Fruit fly (Drosophila melanogaster) whole organism, pupa: ENCODE measurements around the gene mRpL14.

ENCODE experiments used
- CG14655 ChIP-seq: fragments of 200-800 bp; sonication (Bioruptor generic); optimal IDR thresholded peaks from 3 replicates; lab custom pipeline; 2017; ENCODE audit warnings: mild to moderate bottlenecking, missing biosample characterization, missing genetic modification reagents, missing genetic modification characterization
- CG15710 ChIP-seq: fragments of 200-800 bp; sonication (Bioruptor generic); optimal IDR thresholded peaks from 2 replicates; lab custom pipeline; 2018; ENCODE audit warnings: missing biosample characterization, mild to moderate bottlenecking, missing genetic modification characterization, moderate library complexity
- EcR ChIP-seq: fragments of 200-800 bp; sonication (Bioruptor generic); optimal IDR thresholded peaks from 3 replicates; lab custom pipeline; 2019; ENCODE audit warnings: missing biosample characterization, missing genetic modification characterization, mild to moderate bottlenecking, moderate library complexity, missing genetic modification reagents
- Pif1A ChIP-seq: fragments of 200-800 bp; sonication (Bioruptor generic); optimal IDR thresholded peaks from 3 replicates; lab custom pipeline; 2016; ENCODE audit warnings: missing biosample characterization, missing genetic modification characterization
- Pif1B ChIP-seq: fragments of 200-800 bp; sonication (Bioruptor generic); optimal IDR thresholded peaks from 3 replicates; lab custom pipeline; 2016; ENCODE audit warnings: missing biosample characterization, missing genetic modification characterization
- gl ChIP-seq: fragments of 200-800 bp; sonication (Bioruptor generic); optimal IDR thresholded peaks from 2 replicates; lab custom pipeline; 2018; ENCODE audit warnings: missing biosample characterization, mild to moderate bottlenecking, missing genetic modification characterization

DNA sequence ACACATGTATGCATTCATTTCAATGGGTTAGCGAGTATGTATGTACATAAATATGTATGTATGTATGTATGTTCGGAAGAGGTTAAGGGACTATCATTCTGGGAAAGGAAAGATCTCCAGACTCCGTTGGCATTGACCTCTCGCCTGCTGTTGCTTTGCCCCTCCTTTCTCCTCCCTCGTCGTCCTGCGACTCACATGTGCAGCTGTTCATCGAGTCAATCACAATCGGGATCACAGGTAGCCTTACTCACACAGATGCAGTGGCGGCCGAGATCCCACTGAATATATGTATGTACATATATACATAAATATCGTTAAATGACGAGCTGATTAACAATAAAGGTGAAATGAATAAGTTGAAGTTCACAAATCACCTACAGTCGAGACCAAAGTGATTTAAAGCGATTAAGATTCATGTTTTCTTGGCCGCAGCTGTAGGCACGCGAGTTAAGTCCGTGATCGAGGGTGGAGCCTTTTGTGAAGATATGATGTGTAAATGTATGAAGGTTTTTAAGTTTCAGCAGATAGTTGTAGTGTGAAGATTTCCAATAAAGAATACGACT lies 36.0 kb downstream of the mRpL14 start:
- TF ChIP-seq CG15710 (tag; lab: Kevin White, UChicago) (no peak), Pif1B (GFP tag; lab: Kevin White, UChicago) (no peak), Pif1A (GFP tag; lab: Kevin White, UChicago) (no peak), EcR (GFP tag; lab: Kevin White, UChicago) (peak; percentile 19), CG14655 (GFP tag; lab: Kevin White, UChicago) (no peak), gl (no peak)
